Worm (Caenorhabditis elegans): ENCODE measurements around the gene srj-38.

Gene srj-38

ce11 chrV:904232-904983 is 20.2 kb upstream of the srj-38 start, which contains the start of gene trm-2A (continued):
- TF ChIP-seq dpl-1 (GFP tag; optimal IDR thresholded peaks at IDR 0.05) (peak; percentile 89 to 98 (median 98)), fkh-4 (tag; optimal IDR thresholded peaks at IDR 0.05; ENCODE audit: borderline replicate concordance) (peak; percentile 25), blmp-1 (tag; optimal IDR thresholded peaks at IDR 0.05) (peak; percentile 75), C16A3.4 (tag; optimal IDR thresholded peaks at IDR 0.05) (peak; percentile 86), ceh-82 (tag; optimal IDR thresholded peaks at IDR 0.05) (peak; percentile 86 to 91 (median 87)), nhr-84 (tag; optimal IDR thresholded peaks at IDR 0.05) (no peak), rnt-1 (tag; optimal IDR thresholded peaks at IDR 0.05) (peak; percentile 94), nhr-28 (tag; optimal IDR thresholded peaks at IDR 0.05) (no peak), zip-4 (GFP tag; optimal IDR thresholded peaks at IDR 0.05) (peak; percentile 19), sup-37 (GFP tag; optimal IDR thresholded peaks at IDR 0.05) (peak; percentile 6), ces-1 (GFP tag; optimal IDR thresholded peaks at IDR 0.05) (no peak), fos-1 (tag; optimal IDR thresholded peaks at IDR 0.05) (peak; percentile 57), nhr-237 (tag; optimal IDR thresholded peaks at IDR 0.05) (no peak), zag-1 (tag; optimal IDR thresholded peaks at IDR 0.05) (no peak), ama-1 (optimal IDR thresholded peaks at IDR 0.05) (peak; percentile 14), aly-2 (tag; optimal IDR thresholded peaks at IDR 0.05) (peak; percentile 78), mep-1 (tag; optimal IDR thresholded peaks at IDR 0.05) (peak; percentile 87), unc-30 (tag; optimal IDR thresholded peaks at IDR 0.05) (peak; percentile 11), mdl-1 (tag; optimal IDR thresholded peaks at IDR 0.05) (peak in 1 of 2 experiments; percentile 63), lin-15B (tag; optimal IDR thresholded peaks at IDR 0.05) (peak; percentile 75), pag-3 (tag; optimal IDR thresholded peaks at IDR 0.05; ENCODE audit: borderline replicate concordance, insufficient read depth) (no peak), F16B12.6 (tag; optimal IDR thresholded peaks at IDR 0.05) (peak; percentile 50), vab-15 (tag; optimal IDR thresholded peaks at IDR 0.05) (peak; percentile 79), swsn-7 (tag; optimal IDR thresholded peaks at IDR 0.05) (peak; percentile 83), efl-3 (GFP tag; optimal IDR thresholded peaks at IDR 0.05) (no peak), hpl-2 (GFP tag; optimal IDR thresholded peaks at IDR 0.05) (no peak), snpc-4 (tag; optimal IDR thresholded peaks at IDR 0.05) (peak; percentile 11), elt-3 (tag; optimal IDR thresholded peaks at IDR 0.05) (peak in 3 of 6 experiments; percentile 34 to 76 (median 76)), jun-1 (tag; optimal IDR thresholded peaks at IDR 0.05) (peak; percentile 65), snu-23 (GFP tag; optimal IDR thresholded peaks at IDR 0.05) (peak; percentile 92), mab-9 (GFP tag; IDR thresholded peaks at IDR 0.05) (peak; percentile 51; the same call in 1 of the 2 replicates), nhr-77 (tag; optimal IDR thresholded peaks at IDR 0.05) (peak; percentile 68), egl-13 (tag; optimal IDR thresholded peaks at IDR 0.05) (peak; percentile 38), unc-86 (tag; optimal IDR thresholded peaks at IDR 0.05) (peak; percentile 63), ztf-11 (tag; optimal IDR thresholded peaks at IDR 0.05) (peak in 1 of 2 experiments; percentile 75), grh-1 (GFP tag; IDR thresholded peaks at IDR 0.05) (peak; percentile 81), unc-98 (GFP tag; IDR thresholded peaks at IDR 0.05) (no peak), lin-14 (GFP tag; optimal IDR thresholded peaks at IDR 0.05) (peak; percentile 94), alr-1 (tag; optimal IDR thresholded peaks at IDR 0.05; ENCODE audit: borderline replicate concordance) (no peak)

- TF ChIP-seq C34B4.2 (tag; optimal IDR thresholded peaks at IDR 0.05): no peak
- TF ChIP-seq mdl-1 (tag; optimal IDR thresholded peaks at IDR 0.05): peak in 1 of 2 experiments; percentile 73
- TF ChIP-seq pag-3 (tag; optimal IDR thresholded peaks at IDR 0.05; ENCODE audit: borderline replicate concordance, insufficient read depth): no peak
- no peak for TF ChIP-seq nhr-19 (GFP tag; conservative IDR thresholded peaks at IDR 0.05)
- no peak for TF ChIP-seq nhr-76 (tag; optimal IDR thresholded peaks at IDR 0.05)
- no peak for TF ChIP-seq lin-39 (tag; optimal IDR thresholded peaks at IDR 0.05)
- no peak for TF ChIP-seq vab-15 (tag; optimal IDR thresholded peaks at IDR 0.05)
- peak; percentile 1 for TF ChIP-seq ztf-4 (tag; optimal IDR thresholded peaks at IDR 0.05)
- peak in 3 of 6 experiments; percentile 18 to 60 (median 42) for TF ChIP-seq elt-3 (tag; optimal IDR thresholded peaks at IDR 0.05)
- TF ChIP-seq lin-13 (GFP tag; optimal IDR thresholded peaks at IDR 0.05): no peak
- peak; percentile 66 for TF ChIP-seq nhr-90 (tag; optimal IDR thresholded peaks at IDR 0.05; ENCODE audit: poor library complexity)
- TF ChIP-seq ceh-8 (GFP tag; optimal IDR thresholded peaks at IDR 0.05): no peak
- TF ChIP-seq nhr-20 (tag; optimal IDR thresholded peaks at IDR 0.05): peak; percentile 88
- peak; percentile 46 for TF ChIP-seq rnt-1 (tag; optimal IDR thresholded peaks at IDR 0.05)
- no peak for TF ChIP-seq irx-1 (tag; optimal IDR thresholded peaks at IDR 0.05)
- TF ChIP-seq tbx-2 (tag; optimal IDR thresholded peaks at IDR 0.05): peak; percentile 48
- TF ChIP-seq snu-23 (GFP tag; optimal IDR thresholded peaks at IDR 0.05): peak; percentile 64
- TF ChIP-seq unc-130 (tag; optimal IDR thresholded peaks at IDR 0.05): no peak
- no peak for TF ChIP-seq ceh-82 (tag; optimal IDR thresholded peaks at IDR 0.05)
These were observed 19.2 kb upstream of the srj-38 start, which contains the start of gene fmo-5 for ce11 chrV:903460-903859. fmo-5 (minus strand) TSS chrV:903665.

Data from whole organism, L1 larva.